Fruit fly (Drosophila melanogaster) whole organism, embryonic: ENCODE results near the gene CG13476.

Experiments
- Asciz ChIP-seq: fragments of 200-800 bp; sonication (Bioruptor generic); optimal IDR thresholded peaks from 2 replicates; lab custom pipeline; 2017; ENCODE audit warnings: missing biosample characterization, mild to moderate bottlenecking, missing genetic modification characterization, missing genetic modification reagents
- Atf6 ChIP-seq: fragments of 200-800 bp; sonication (Bioruptor generic); IDR thresholded peaks from 2 replicates; pipeline ENCODE4 v1.3.6; 2022; ENCODE audit warnings: missing biosample characterization, missing genetic modification characterization
- CG10274 ChIP-seq: fragments of 200-800 bp; sonication (Bioruptor generic); optimal IDR thresholded peaks from 3 replicates; lab custom pipeline; 2017; ENCODE audit warnings: missing biosample characterization, mild to moderate bottlenecking, missing genetic modification characterization
- CG10366 ChIP-seq: fragments of 200-800 bp; sonication (Bioruptor generic); IDR thresholded peaks from 2 replicates; pipeline ENCODE4 v1.3.6; 2022; ENCODE audit warnings: missing biosample characterization, missing genetic modification characterization
- CG10431 ChIP-seq: fragments of 200-800 bp; sonication (Bioruptor generic); optimal IDR thresholded peaks from 3 replicates; lab custom pipeline; 2018; ENCODE audit warnings: missing biosample characterization, mild to moderate bottlenecking, missing genetic modification characterization
- CG10565 ChIP-seq: fragments of 200-800 bp; sonication (Bioruptor generic); optimal IDR thresholded peaks from 3 replicates; lab custom pipeline; 2016; ENCODE audit warnings: missing biosample characterization, mild to moderate bottlenecking, missing genetic modification characterization
- CG11093 ChIP-seq: fragments of 200-800 bp; sonication (Bioruptor generic); IDR thresholded peaks from 3 replicates; pipeline ENCODE4 v1.3.6; 2022; ENCODE audit warnings: missing biosample characterization, missing genetic modification characterization
- CG11695 ChIP-seq: fragments of 200-800 bp; sonication (Bioruptor generic); IDR thresholded peaks from 3 replicates; pipeline ENCODE4 v1.3.6; 2022; ENCODE audit warnings: missing biosample characterization, missing genetic modification characterization
- CG11723 ChIP-seq: fragments of 200-800 bp; sonication (Bioruptor generic); optimal IDR thresholded peaks from 2 replicates; lab custom pipeline; 2017; ENCODE audit warnings: missing biosample characterization, mild to moderate bottlenecking, missing genetic modification characterization
- CG12769 ChIP-seq: fragments of 200-800 bp; sonication (Bioruptor generic); optimal IDR thresholded peaks from 2 replicates; lab custom pipeline; 2019; ENCODE audit warnings: missing biosample characterization, mild to moderate bottlenecking, missing genetic modification characterization, moderate library complexity
- CG13775 ChIP-seq: fragments of 200-800 bp; sonication (Bioruptor generic); optimal IDR thresholded peaks from 3 replicates; lab custom pipeline; 2017; ENCODE audit warnings: missing biosample characterization, mild to moderate bottlenecking, missing genetic modification characterization
- CG14710 ChIP-seq: fragments of 200-800 bp; sonication (Bioruptor generic); optimal IDR thresholded peaks from 3 replicates; lab custom pipeline; 2019; ENCODE audit warnings: missing biosample characterization, mild to moderate bottlenecking, missing genetic modification characterization, moderate library complexity
- CG1602 ChIP-seq: fragments of 200-800 bp; sonication (Bioruptor generic); optimal IDR thresholded peaks from 3 replicates; lab custom pipeline; 2016; ENCODE audit warnings: missing biosample characterization, missing genetic modification characterization
- CG17802 ChIP-seq: fragments of 200-800 bp; sonication (Bioruptor generic); optimal IDR thresholded peaks from 2 replicates; lab custom pipeline; 2018; ENCODE audit warnings: missing biosample characterization, mild to moderate bottlenecking, missing genetic modification characterization, moderate library complexity
- CG2875 ChIP-seq: fragments of 200-800 bp; sonication (Bioruptor generic); optimal IDR thresholded peaks from 2 replicates; lab custom pipeline; 2017; ENCODE audit warnings: missing biosample characterization, mild to moderate bottlenecking, missing genetic modification characterization, missing genetic modification reagents
- CG30431 ChIP-seq: fragments of 200-800 bp; sonication (Bioruptor generic); optimal IDR thresholded peaks from 2 replicates; lab custom pipeline; 2017; ENCODE audit warnings: missing biosample characterization, missing genetic modification characterization
- CG31441 ChIP-seq: fragments of 200-800 bp; sonication (Bioruptor generic); IDR thresholded peaks from 2 replicates; pipeline ENCODE4 v1.3.6; 2022; ENCODE audit warnings: missing biosample characterization, missing genetic modification characterization
- CG33557 ChIP-seq: fragments of 200-800 bp; sonication (Bioruptor generic); optimal IDR thresholded peaks from 2 replicates; lab custom pipeline; 2019; ENCODE audit warnings: missing biosample characterization, mild to moderate bottlenecking, missing genetic modification characterization, moderate library complexity
- CG3838 ChIP-seq: fragments of 200-800 bp; sonication (Bioruptor generic); optimal IDR thresholded peaks from 3 replicates; lab custom pipeline; 2016; ENCODE audit warnings: missing biosample characterization, missing genetic modification characterization
- CG8089 ChIP-seq: fragments of 200-800 bp; sonication (Bioruptor generic); optimal IDR thresholded peaks from 3 replicates; lab custom pipeline; 2016; ENCODE audit warnings: missing biosample characterization, missing genetic modification characterization
- CG9609 ChIP-seq: fragments of 200-800 bp; sonication (Bioruptor generic); optimal IDR thresholded peaks from 3 replicates; lab custom pipeline; 2016; ENCODE audit warnings: missing biosample characterization, missing genetic modification characterization
- CG9932 ChIP-seq: fragments of 200-800 bp; sonication (Bioruptor generic); IDR thresholded peaks from 2 replicates; pipeline ENCODE4 v1.3.6; 2022; ENCODE audit warnings: missing biosample characterization, missing genetic modification characterization
- Deaf1 ChIP-seq: fragments of 200-800 bp; optimal IDR thresholded peaks from 3 replicates; lab custom pipeline; 2019; ENCODE audit warnings: missing biosample characterization, mild to moderate bottlenecking, missing genetic modification characterization, moderate library complexity
- Dip2 ChIP-seq: fragments of 200-800 bp; sonication (Bioruptor generic); IDR thresholded peaks from 2 replicates; pipeline ENCODE4 v1.3.6; 2022; ENCODE audit warnings: missing biosample characterization, missing genetic modification characterization
- Elba2 ChIP-seq: fragments of 200-800 bp; sonication (Bioruptor generic); optimal IDR thresholded peaks from 3 replicates; lab custom pipeline; 2016; ENCODE audit warnings: missing biosample characterization, missing genetic modification characterization
- HHEX ChIP-seq: fragments of 200-800 bp; sonication (Bioruptor generic); optimal IDR thresholded peaks from 3 replicates; lab custom pipeline; 2017; ENCODE audit warnings: missing biosample characterization, mild to moderate bottlenecking, missing genetic modification characterization, missing genetic modification reagents
- HmgZ ChIP-seq: fragments of 200-800 bp; sonication (Bioruptor generic); optimal IDR thresholded peaks from 2 replicates; lab custom pipeline; 2018; ENCODE audit warnings: missing biosample characterization, mild to moderate bottlenecking, missing genetic modification characterization
- Jarid2 ChIP-seq: fragments of 200-800 bp; sonication (Bioruptor generic); optimal IDR thresholded peaks from 3 replicates; lab custom pipeline; 2017; ENCODE audit warnings: mild to moderate bottlenecking, missing biosample characterization, missing genetic modification reagents, missing genetic modification characterization
- NC2β ChIP-seq: fragments of 200-800 bp; sonication (Bioruptor generic); optimal IDR thresholded peaks from 2 replicates; lab custom pipeline; 2016; ENCODE audit warnings: missing biosample characterization, missing genetic modification characterization
- PHDP ChIP-seq: fragments of 200-800 bp; sonication (Bioruptor generic); optimal IDR thresholded peaks from 3 replicates; lab custom pipeline; 2018; ENCODE audit warnings: missing biosample characterization, mild to moderate bottlenecking, missing genetic modification characterization, moderate library complexity
- Pdp1 ChIP-seq, 2 experiments: fragments of 200-800 bp; sonication (Bioruptor generic); optimal IDR thresholded peaks; 3 replicates each; lab custom pipeline; 2016; ENCODE audit warnings: missing biosample characterization in 2 of 2, missing genetic modification characterization in 2 of 2, mild to moderate bottlenecking in 1 of 2, moderate library complexity in 1 of 2
- Vsx1 ChIP-seq: fragments of 200-800 bp; sonication (Bioruptor generic); optimal IDR thresholded peaks from 2 replicates; lab custom pipeline; 2017; ENCODE audit warnings: missing biosample characterization, mild to moderate bottlenecking, missing genetic modification characterization, missing genetic modification reagents
- Xbp1 ChIP-seq: fragments of 200-800 bp; sonication (Bioruptor generic); optimal IDR thresholded peaks from 3 replicates; lab custom pipeline; 2016; ENCODE audit warnings: missing biosample characterization, mild to moderate bottlenecking, missing genetic modification characterization
- al ChIP-seq: fragments of 200-800 bp; sonication (Bioruptor generic); IDR thresholded peaks from 2 replicates; pipeline ENCODE4 v1.3.6; 2022; ENCODE audit warnings: missing biosample characterization, missing genetic modification characterization
- br ChIP-seq: fragments of >200 bp; optimal IDR thresholded peaks from 2 replicates; lab custom pipeline; 2017
- disco-r ChIP-seq: fragments of 200-800 bp; sonication (Bioruptor generic); optimal IDR thresholded peaks from 2 replicates; lab custom pipeline; 2016; ENCODE audit warnings: missing biosample characterization, missing genetic modification characterization
- fd64A ChIP-seq: fragments of 200-800 bp; sonication (Bioruptor generic); optimal IDR thresholded peaks from 3 replicates; lab custom pipeline; 2018; ENCODE audit warnings: missing biosample characterization, mild to moderate bottlenecking, missing genetic modification characterization
- gce ChIP-seq: fragments of 200-800 bp; sonication (Bioruptor generic); IDR thresholded peaks from 3 replicates; pipeline ENCODE4 v1.3.6; 2022; ENCODE audit warnings: missing biosample characterization, missing genetic modification characterization
- gcm2 ChIP-seq: fragments of 200-800 bp; sonication (Bioruptor generic); optimal IDR thresholded peaks from 2 replicates; lab custom pipeline; 2016; ENCODE audit warnings: missing biosample characterization, missing genetic modification characterization
- gt ChIP-seq: fragments of 200-800 bp; sonication (Bioruptor generic); IDR thresholded peaks from 2 replicates; pipeline ENCODE4 v1.3.6; 2022; ENCODE audit warnings: missing biosample characterization, missing genetic modification characterization
- jing ChIP-seq: fragments of 200-800 bp; sonication (Bioruptor generic); optimal IDR thresholded peaks from 2 replicates; lab custom pipeline; 2018; ENCODE audit warnings: missing biosample characterization, mild to moderate bottlenecking, missing genetic modification characterization
- org-1 ChIP-seq: fragments of 200-800 bp; sonication (Bioruptor generic); optimal IDR thresholded peaks from 2 replicates; lab custom pipeline; 2017; ENCODE audit warnings: missing biosample characterization, missing genetic modification characterization
- pita ChIP-seq: fragments of 200-800 bp; sonication (Bioruptor generic); optimal IDR thresholded peaks from 2 replicates; lab custom pipeline; 2017; ENCODE audit warnings: missing biosample characterization, mild to moderate bottlenecking, missing genetic modification characterization
- salm ChIP-seq: fragments of 200-800 bp; sonication (Bioruptor generic); optimal IDR thresholded peaks from 2 replicates; lab custom pipeline; 2018; ENCODE audit warnings: missing biosample characterization, mild to moderate bottlenecking, missing genetic modification characterization
- sim ChIP-seq: fragments of 200-800 bp; sonication (Bioruptor generic); IDR thresholded peaks from 2 replicates; pipeline ENCODE4 v1.3.6; 2022; ENCODE audit warnings: missing biosample characterization, missing genetic modification characterization
- slou ChIP-seq: fragments of 200-800 bp; sonication (Bioruptor generic); optimal IDR thresholded peaks from 3 replicates; lab custom pipeline; 2016; ENCODE audit warnings: missing biosample characterization, missing genetic modification characterization
- usp ChIP-seq: fragments of >200 bp; optimal IDR thresholded peaks from 2 replicates; lab custom pipeline; 2017; ENCODE audit warnings: missing biosample characterization, missing genetic modification characterization
- wdn ChIP-seq: fragments of 200-800 bp; sonication (Bioruptor generic); IDR thresholded peaks from 2 replicates; pipeline ENCODE4 v1.3.6; 2022; ENCODE audit warnings: missing biosample characterization, missing genetic modification characterization
- zen ChIP-seq: fragments of 200-800 bp; sonication (Bioruptor generic); optimal IDR thresholded peaks from 3 replicates; lab custom pipeline; 2018; ENCODE audit warnings: missing biosample characterization, mild to moderate bottlenecking, missing genetic modification characterization, moderate library complexity
- zen2 ChIP-seq: fragments of 200-800 bp; sonication (Bioruptor generic); IDR thresholded peaks from 3 replicates; pipeline ENCODE4 v1.3.6; 2022; ENCODE audit warnings: missing biosample characterization, missing genetic modification characterization; ENCODE audit not compliant: partially characterized antibody

CG13476 gene

dm6 chr3L:14678097-14678679 is 27.1 kb upstream of the CG13476 start, which contains the start of gene CG4914 (continued):
- peak; percentile 74 for TF ChIP-seq CG2875 (GFP tag; lab: Kevin White, UChicago)
- peak; percentile 65 for TF ChIP-seq Xbp1 (GFP tag; lab: Kevin White, UChicago)
- peak; percentile 58 for TF ChIP-seq zen
- TF ChIP-seq fd64A (GFP tag; lab: Kevin White, UChicago) = no peak
- peak; percentile 35; the same call in 1 of the 2 replicates for TF ChIP-seq Atf6
- peak; percentile 50 for TF ChIP-seq CG10431 (GFP tag; lab: Kevin White, UChicago)
- no peak for TF ChIP-seq CG10565 (GFP tag; lab: Kevin White, UChicago)
- TF ChIP-seq CG11695 (GFP tag; lab: Robert Waterston, UW) = peak; percentile 66
- TF ChIP-seq salm (tag; lab: Kevin White, UChicago) = peak; percentile 29
- peak; percentile 44 for TF ChIP-seq CG17802 (tag; lab: Kevin White, UChicago)
- TF ChIP-seq CG1602 (GFP tag; lab: Kevin White, UChicago) = peak; percentile 79
- peak; percentile 49; the same call in 1 of the 2 replicates for TF ChIP-seq al (GFP tag; lab: Robert Waterston, UW)
- peak; percentile 87 for TF ChIP-seq CG14710
- peak; percentile 55 for TF ChIP-seq Deaf1
- peak; percentile 88 for TF ChIP-seq CG33557
- TF ChIP-seq PHDP = peak; percentile 82
- peak; percentile 61 for TF ChIP-seq Asciz (GFP tag; lab: Kevin White, UChicago)
- peak; percentile 42 for TF ChIP-seq Vsx1 (GFP tag; lab: Kevin White, UChicago)
- TF ChIP-seq CG8089 (GFP tag; lab: Kevin White, UChicago) = peak; percentile 12
- no peak for TF ChIP-seq Elba2 (GFP tag; lab: Kevin White, UChicago)
- TF ChIP-seq CG31441 (GFP tag; lab: Robert Waterston, UW) = peak; percentile 92
- TF ChIP-seq CG11093 (GFP tag; lab: Robert Waterston, UW) = peak; percentile 68; the same call in 2 of the 3 replicates
- peak; percentile 15 for TF ChIP-seq HmgZ (tag; lab: Kevin White, UChicago)
- peak; percentile 14 for TF ChIP-seq NC2β
- peak; percentile 36 for TF ChIP-seq CG10274 (GFP tag; lab: Kevin White, UChicago)
- TF ChIP-seq org-1 (GFP tag; lab: Kevin White, UChicago) = peak; percentile 67
- no peak for TF ChIP-seq br (lab: Kevin White, UChicago)
- peak; percentile 22 for TF ChIP-seq gcm2 (GFP tag; lab: Kevin White, UChicago)
- TF ChIP-seq jing (GFP tag; lab: Kevin White, UChicago) = peak; percentile 31
- peak; percentile 34; the same call in 1 of the 2 replicates for TF ChIP-seq gt (GFP tag; lab: Robert Waterston, UW)
- TF ChIP-seq slou (GFP tag; lab: Kevin White, UChicago) = peak; percentile 50
- TF ChIP-seq CG13775 = peak; percentile 79
- peak in 1 of 2 experiments; percentile 30 for TF ChIP-seq Pdp1 (GFP tag; optimal IDR thresholded peaks at IDR 0.05; lab: Kevin White, UChicago)
- TF ChIP-seq CG11723 (GFP tag; lab: Kevin White, UChicago) = peak; percentile 62
- TF ChIP-seq CG10366 (GFP tag; lab: Robert Waterston, UW) = peak; percentile 46; the same call in 1 of the 2 replicates
- TF ChIP-seq zen2 (GFP tag; lab: Robert Waterston, UW) = no peak
- peak; percentile 53 for TF ChIP-seq Jarid2 (GFP tag; lab: Kevin White, UChicago)
- no peak for TF ChIP-seq usp (GFP tag; lab: Kevin White, UChicago)
- no peak for TF ChIP-seq disco-r (GFP tag; lab: Kevin White, UChicago)
- TF ChIP-seq CG3838 (GFP tag; lab: Kevin White, UChicago) = no peak
- TF ChIP-seq Dip2 (GFP tag; lab: Robert Waterston, UW) = no peak
- no peak for TF ChIP-seq CG12769 (tag; lab: Kevin White, UChicago)
- peak; percentile 66 for TF ChIP-seq CG30431 (GFP tag; lab: Kevin White, UChicago)
- TF ChIP-seq sim (GFP tag; lab: Robert Waterston, UW) = 0 out of 2 replicates have a peak, but pooled peaks have one; percentile 12
- TF ChIP-seq HHEX (GFP tag; lab: Kevin White, UChicago) = peak; percentile 55
- peak; percentile 37; the same call in 1 of the 2 replicates for TF ChIP-seq CG9932 (GFP tag; lab: Robert Waterston, UW)
- TF ChIP-seq wdn (GFP tag; lab: Robert Waterston, UW) = no peak
- TF ChIP-seq pita (GFP tag; lab: Kevin White, UChicago) = no peak
- no peak for TF ChIP-seq CG9609
- TF ChIP-seq gce (GFP tag; lab: Robert Waterston, UW) = 0 out of 3 replicates have a peak, but pooled peaks have one; percentile 38
